Worm (Caenorhabditis elegans): Measurements from ENCODE around the gene K08F8.15.

The K08F8.15 gene

ce11 chrII:8751042-8751441 lies 15.6 kb upstream of the K08F8.15 start (continued):
- TF ChIP-seq ceh-16 (tag; optimal IDR thresholded peaks at IDR 0.05) (no peak), nhr-10 (tag; optimal IDR thresholded peaks at IDR 0.05) (no peak), sem-4 (tag; optimal IDR thresholded peaks at IDR 0.05) (peak; percentile 88), Y55F3AM.14 (GFP tag; optimal IDR thresholded peaks at IDR 0.05) (no peak), sma-9 (GFP tag; optimal IDR thresholded peaks at IDR 0.05) (peak; percentile 1), sma-9 (tag; optimal IDR thresholded peaks at IDR 0.05) (no peak), R02D3.7 (tag; optimal IDR thresholded peaks at IDR 0.05) (no peak), sma-3 (GFP tag; optimal IDR thresholded peaks at IDR 0.05) (no peak), gmeb-1 (tag; optimal IDR thresholded peaks at IDR 0.05) (no peak), nhr-237 (tag; optimal IDR thresholded peaks at IDR 0.05) (no peak), unc-55 (GFP tag; optimal IDR thresholded peaks at IDR 0.05) (no peak), unc-39 (tag; optimal IDR thresholded peaks at IDR 0.05) (no peak), fos-1 (tag; optimal IDR thresholded peaks at IDR 0.05) (peak; percentile 9), lin-11 (tag; optimal IDR thresholded peaks at IDR 0.05) (no peak), blmp-1 (tag; optimal IDR thresholded peaks at IDR 0.05; ENCODE audit: insufficient read depth) (peak; percentile 99), skn-1 (tag; optimal IDR thresholded peaks at IDR 0.05) (no peak), nhr-11 (tag; optimal IDR thresholded peaks at IDR 0.05) (no peak), F13H6.1 (tag; optimal IDR thresholded peaks at IDR 0.05) (no peak), mbf-1 (tag; optimal IDR thresholded peaks at IDR 0.05) (no peak)

ce11 chrII:8751686-8752085 lies 14.9 kb upstream of the K08F8.15 start, which contains the start of gene atf-2:
Gene atf-2, plus strand, starts transcription at chrII:8751986.
- TF ChIP-seq zag-1 (tag; optimal IDR thresholded peaks at IDR 0.05) = no peak

- no peak for TF ChIP-seq elt-1 (tag; optimal IDR thresholded peaks at IDR 0.05)
- TF ChIP-seq F13H6.1 (tag; optimal IDR thresholded peaks at IDR 0.05) = no peak
Measured at ce11 chrII:8755270-8755669, 11.3 kb upstream of the K08F8.15 start, which contains the start of gene K08F8.7. Gene K08F8.7, minus strand, starts transcription at chrII:8755370.

- no peak for TF ChIP-seq nhr-6 (tag; optimal IDR thresholded peaks at IDR 0.05)
Measured at ce11 chrII:8759493-8759892, 7.1 kb upstream of the K08F8.15 start, which contains the start of gene fut-1. Gene fut-1, minus strand, starts transcription at chrII:8759593.

ce11 chrII:8761739-8762138 lies 4.9 kb upstream of the K08F8.15 start:
- TF ChIP-seq fos-1 (tag; optimal IDR thresholded peaks at IDR 0.05) (peak; percentile 63), sem-4 (tag; optimal IDR thresholded peaks at IDR 0.05) (no peak), elt-1 (tag; optimal IDR thresholded peaks at IDR 0.05) (no peak), sma-3 (GFP tag; optimal IDR thresholded peaks at IDR 0.05) (no peak), gmeb-1 (tag; optimal IDR thresholded peaks at IDR 0.05) (no peak)

- TF ChIP-seq gmeb-1 (tag; optimal IDR thresholded peaks at IDR 0.05) = no peak
- TF ChIP-seq peb-1 (tag; optimal IDR thresholded peaks at IDR 0.05) = no peak
- no peak for TF ChIP-seq elt-3 (tag; optimal IDR thresholded peaks at IDR 0.05)
- TF ChIP-seq nhr-10 (tag; optimal IDR thresholded peaks at IDR 0.05) = no peak
- TF ChIP-seq F13H6.1 (tag; optimal IDR thresholded peaks at IDR 0.05) = no peak
- no peak for TF ChIP-seq elt-1 (tag; optimal IDR thresholded peaks at IDR 0.05)
- TF ChIP-seq sma-9 (GFP tag; optimal IDR thresholded peaks at IDR 0.05) = no peak
- TF ChIP-seq sma-9 (tag; optimal IDR thresholded peaks at IDR 0.05) = no peak
- TF ChIP-seq crh-2 (tag; optimal IDR thresholded peaks at IDR 0.05) = no peak
- TF ChIP-seq alr-1 (tag; optimal IDR thresholded peaks at IDR 0.05) = no peak
Measured at ce11 chrII:8763367-8763766, 3.2 kb upstream of the K08F8.15 start.

ce11 chrII:8764332-8764731 lies 2.3 kb upstream of the K08F8.15 start:
- TF ChIP-seq sma-9 (GFP tag; optimal IDR thresholded peaks at IDR 0.05) (peak; percentile 3), sma-9 (tag; optimal IDR thresholded peaks at IDR 0.05) (no peak), nhr-21 (tag; optimal IDR thresholded peaks at IDR 0.05) (no peak), sma-3 (GFP tag; optimal IDR thresholded peaks at IDR 0.05) (no peak)

ce11 chrII:8765131-8765530 lies 1.5 kb upstream of the K08F8.15 start:
- TF ChIP-seq mdl-1 (tag; optimal IDR thresholded peaks at IDR 0.05) = peak; percentile 35 to 69
- no peak for TF ChIP-seq nhr-10 (tag; optimal IDR thresholded peaks at IDR 0.05)
- TF ChIP-seq nhr-25 (tag; optimal IDR thresholded peaks at IDR 0.05) = peak; percentile 70
- peak; percentile 90 for TF ChIP-seq sma-3 (GFP tag; optimal IDR thresholded peaks at IDR 0.05)
- TF ChIP-seq elt-1 (tag; optimal IDR thresholded peaks at IDR 0.05) = no peak
- no peak for TF ChIP-seq sem-4 (tag; optimal IDR thresholded peaks at IDR 0.05)
- TF ChIP-seq nhr-129 (tag; optimal IDR thresholded peaks at IDR 0.05) = peak; percentile 2
- TF ChIP-seq ztf-1 (GFP tag; conservative IDR thresholded peaks at IDR 0.05) = no peak
- TF ChIP-seq C34F6.9 (tag; optimal IDR thresholded peaks at IDR 0.05) = no peak
- TF ChIP-seq blmp-1 (tag; optimal IDR thresholded peaks at IDR 0.05; ENCODE audit: insufficient read depth) = peak; percentile 42
- peak; percentile 31 for TF ChIP-seq nhr-21 (tag; optimal IDR thresholded peaks at IDR 0.05)
- peak; percentile 96 for TF ChIP-seq sma-9 (GFP tag; optimal IDR thresholded peaks at IDR 0.05)
- TF ChIP-seq sma-9 (tag; optimal IDR thresholded peaks at IDR 0.05) = no peak
- TF ChIP-seq fos-1 (tag; optimal IDR thresholded peaks at IDR 0.05) = peak; percentile 3

Measured in whole organism, L2 larva.